Worm (Caenorhabditis elegans) whole organism, midembryonic: ENCODE results near the gene Y67D8C.22.

Source experiments
- T22C8.4 ChIP-seq: fragments of 200-800 bp; sonication (Bioruptor generic); IDR thresholded peaks from 2 replicates; pipeline ENCODE4 v1.3.6; 2022; ENCODE audit warnings: missing genetic modification characterization, missing compliant biosample characterization
- cog-1 ChIP-seq: sonication (generic microtip); optimal IDR thresholded peaks from 2 replicates; lab custom pipeline; 2016; ENCODE audit warnings: missing genetic modification characterization, missing compliant biosample characterization
- flt-1 ChIP-seq: fragments of 200-800 bp; sonication (Bioruptor generic); IDR thresholded peaks from 2 replicates; pipeline ENCODE4 v1.3.6; 2022; ENCODE audit warnings: missing genetic modification characterization, missing compliant biosample characterization
- klf-2 ChIP-seq: fragments of 200-800 bp; sonication (Bioruptor generic); conservative IDR thresholded peaks from 2 replicates; pipeline ENCODE4 v1.3.6; 2022; ENCODE audit warnings: missing genetic modification reagents, missing genetic modification characterization, missing compliant biosample characterization
- med-1 ChIP-seq: sonication (generic microtip); optimal IDR thresholded peaks from 2 replicates; lab custom pipeline; 2017; ENCODE audit warnings: missing genetic modification characterization, mild to moderate bottlenecking, missing compliant biosample characterization, antibody characterized with exemption, missing genetic modification reagents; ENCODE audit not compliant: insufficient read depth

DNA sequence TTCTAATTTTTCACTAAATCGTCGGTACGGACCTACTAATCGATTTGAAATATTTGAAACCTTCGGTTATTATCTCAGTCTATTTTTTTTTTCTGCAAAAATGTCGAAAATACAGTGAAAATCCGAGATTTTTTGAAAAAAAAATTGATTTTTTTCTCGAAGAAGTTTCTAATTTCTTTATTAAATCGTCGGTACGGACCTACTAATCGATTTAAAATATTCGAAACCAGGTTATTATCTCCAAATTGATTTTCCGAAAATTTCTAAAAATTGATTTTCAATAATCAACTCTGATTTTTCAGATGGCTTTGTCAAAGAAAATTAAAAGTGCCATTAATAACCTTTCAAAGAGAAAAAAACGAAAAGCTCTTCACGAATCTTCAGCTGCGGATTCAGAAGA lies 22.7 kb downstream of the Y67D8C.22 start, which contains the start of gene ivph-3:
- no peak for TF ChIP-seq med-1 (GFP tag; lab: Kevin White, UChicago)
- no peak for TF ChIP-seq klf-2 (GFP tag; lab: Robert Waterston, UW)
- TF ChIP-seq flt-1: no peak
- no peak for TF ChIP-seq T22C8.4 (GFP tag; lab: Robert Waterston, UW)
- TF ChIP-seq cog-1: no peak
